Fruit fly (Drosophila melanogaster): ENCODE data around the gene CG5078.

The CG5078 gene

DNA sequence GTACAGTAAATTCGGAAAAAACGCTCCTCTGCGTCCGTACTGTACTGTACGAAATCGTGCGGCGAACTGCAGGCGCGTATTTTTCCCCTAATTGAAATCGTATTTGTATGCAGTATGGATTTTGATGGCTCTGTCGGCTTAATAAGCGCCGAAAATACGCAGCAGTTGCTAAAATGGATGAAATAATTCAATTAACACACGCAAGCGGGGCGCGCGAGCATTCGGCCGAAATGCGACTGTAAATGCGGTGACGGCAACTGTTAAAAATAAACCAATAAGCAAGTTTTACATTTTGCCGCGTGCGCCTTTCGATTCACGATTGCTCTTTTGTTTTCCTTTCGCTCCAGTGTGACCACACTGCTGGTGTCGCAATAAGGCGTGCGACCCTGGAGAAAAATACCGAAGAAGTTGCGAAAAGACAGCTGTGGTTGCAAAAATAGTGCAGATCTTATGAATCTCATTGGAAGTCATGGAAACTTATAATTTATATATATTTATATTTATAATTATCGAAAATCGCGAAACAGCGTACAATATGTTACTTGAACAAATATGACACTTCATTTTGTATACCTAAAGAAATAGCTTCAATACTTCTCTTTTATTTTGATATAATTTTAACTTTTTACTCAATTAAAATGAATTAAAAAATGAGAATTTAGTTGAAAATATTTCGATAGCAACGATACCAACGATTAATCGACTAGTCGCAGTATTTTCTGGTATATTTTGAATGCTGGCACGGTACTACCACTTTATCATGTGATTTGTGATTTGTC is 32.6 kb upstream of the CG5078 start, which contains the start of the genes CG32428 and CG5969 (continued):
- TF ChIP-seq otp (GFP tag; IDR thresholded peaks at IDR 0.05) (no peak), CG10267 (tag; optimal IDR thresholded peaks at IDR 0.05) (peak; percentile 60), CG12299 (tag; optimal IDR thresholded peaks at IDR 0.05) (peak; percentile 19), mirr (GFP tag; optimal IDR thresholded peaks at IDR 0.05) (peak; percentile 29), Rx (GFP tag; IDR thresholded peaks at IDR 0.05) (peak; percentile 49; the same call in 1 of the 2 replicates), HHEX (GFP tag; optimal IDR thresholded peaks at IDR 0.05) (peak; percentile 58), D19A (tag; optimal IDR thresholded peaks at IDR 0.05) (peak; percentile 59), h (optimal IDR thresholded peaks at IDR 0.05) (no peak), row (GFP tag; IDR thresholded peaks at IDR 0.05) (peak; percentile 78), Myb (GFP tag; optimal IDR thresholded peaks at IDR 0.05) (no peak), gro (GFP tag; optimal IDR thresholded peaks at IDR 0.05) (peak; percentile 9), CG9797 (GFP tag; optimal IDR thresholded peaks at IDR 0.05) (peak; percentile 84), CG34224 (GFP tag; IDR thresholded peaks at IDR 0.05; ENCODE audit: partially characterized antibody) (no peak), ara (GFP tag; IDR thresholded peaks at IDR 0.05) (no peak), Chrac-16 (GFP tag; optimal IDR thresholded peaks at IDR 0.05) (peak; percentile 27), CG14860 (GFP tag; IDR thresholded peaks at IDR 0.05; ENCODE audit: partially characterized antibody) (no peak), CG8924 (tag; optimal IDR thresholded peaks at IDR 0.05) (peak; percentile 70), CG8388 (GFP tag; optimal IDR thresholded peaks at IDR 0.05) (peak; percentile 21), tap (tag; optimal IDR thresholded peaks at IDR 0.05) (peak; percentile 38), Antp (GFP tag; optimal IDR thresholded peaks at IDR 0.05) (no peak), Ets65A (GFP tag) (peak; percentile 79), hkb (optimal IDR thresholded peaks at IDR 0.05) (no peak), hkb (GFP tag; IDR thresholded peaks at IDR 0.05) (peak; percentile 71), zf30C (GFP tag; optimal IDR thresholded peaks at IDR 0.05) (no peak), CG12391 (tag; optimal IDR thresholded peaks at IDR 0.05) (peak; percentile 79), Xbp1 (GFP tag; optimal IDR thresholded peaks at IDR 0.05) (peak; percentile 59), CG4617 (GFP tag; optimal IDR thresholded peaks at IDR 0.05; ENCODE audit: borderline replicate concordance) (no peak), al (GFP tag; IDR thresholded peaks at IDR 0.05) (peak; percentile 69), ranshi (GFP tag; IDR thresholded peaks at IDR 0.05) (peak; percentile 57), CG6765 (GFP tag; optimal IDR thresholded peaks at IDR 0.05) (peak; percentile 12), bab2 (GFP tag; optimal IDR thresholded peaks at IDR 0.05) (no peak), CG11085 (GFP tag; IDR thresholded peaks at IDR 0.05) (peak; percentile 41; the same call in 1 of the 2 replicates), seq (GFP tag; IDR thresholded peaks at IDR 0.05) (no peak), sens (GFP tag) (peak; percentile 22), btn (GFP tag; optimal IDR thresholded peaks at IDR 0.05) (no peak), cato (GFP tag; optimal IDR thresholded peaks at IDR 0.05; ENCODE audit: borderline replicate concordance) (no peak), Poxn (GFP tag; IDR thresholded peaks at IDR 0.05) (no peak), YL-1 (GFP tag; optimal IDR thresholded peaks at IDR 0.05) (peak; percentile 44), lbe (GFP tag; optimal IDR thresholded peaks at IDR 0.05) (peak; percentile 54), CG4424 (GFP tag; optimal IDR thresholded peaks at IDR 0.05) (peak; percentile 37), GATAe (GFP tag; conservative IDR thresholded peaks at IDR 0.05) (peak; percentile 9; the same call in 1 of the 2 replicates), caup (GFP tag; optimal IDR thresholded peaks at IDR 0.05; ENCODE audit: severe bottlenecking) (peak; percentile 65), slbo (GFP tag; IDR thresholded peaks at IDR 0.05) (peak; percentile 89), Usf (GFP tag; optimal IDR thresholded peaks at IDR 0.05) (peak; percentile 55), NC2β (GFP tag; optimal IDR thresholded peaks at IDR 0.05) (no peak), CG17829 (tag; optimal IDR thresholded peaks at IDR 0.05) (peak; percentile 72), cwo (GFP tag; optimal IDR thresholded peaks at IDR 0.05) (peak; percentile 56), Dll (GFP tag; IDR thresholded peaks at IDR 0.05; ENCODE audit: partially characterized antibody) (no peak), CG9817 (tag; optimal IDR thresholded peaks at IDR 0.05) (peak; percentile 70), pb (GFP tag; optimal IDR thresholded peaks at IDR 0.05) (no peak)
